Fruit fly (Drosophila melanogaster) whole organism, embryonic: ENCODE data around the gene RpS3.

Source experiments
- ATbp ChIP-seq: fragments of 200-800 bp; sonication (Bioruptor generic); optimal IDR thresholded peaks from 2 replicates; lab custom pipeline; 2017; ENCODE audit warnings: missing biosample characterization, mild to moderate bottlenecking, missing genetic modification characterization, missing genetic modification reagents
- Abd-B ChIP-seq: fragments of 200-800 bp; sonication (Bioruptor generic); optimal IDR thresholded peaks from 2 replicates; lab custom pipeline; 2018; ENCODE audit warnings: missing biosample characterization, mild to moderate bottlenecking, missing genetic modification characterization, moderate library complexity
- Adf1 ChIP-seq: fragments of 200-800 bp; sonication (Bioruptor generic); IDR thresholded peaks from 2 replicates; pipeline ENCODE4 v1.3.6; 2022; ENCODE audit warnings: missing biosample characterization, missing genetic modification characterization
- Asciz ChIP-seq: fragments of 200-800 bp; sonication (Bioruptor generic); optimal IDR thresholded peaks from 2 replicates; lab custom pipeline; 2017; ENCODE audit warnings: missing biosample characterization, mild to moderate bottlenecking, missing genetic modification characterization, missing genetic modification reagents
- Awh ChIP-seq: fragments of 200-800 bp; sonication (Bioruptor generic); IDR thresholded peaks from 2 replicates; pipeline ENCODE4, ENCODE4 v1.3.6; 2022; ENCODE audit warnings: missing biosample characterization, missing genetic modification characterization
- BtbVII ChIP-seq: fragments of 200-800 bp; sonication (Bioruptor generic); optimal IDR thresholded peaks from 3 replicates; lab custom pipeline; 2017; ENCODE audit warnings: missing biosample characterization, mild to moderate bottlenecking, missing genetic modification characterization
- C15 ChIP-seq: fragments of 200-800 bp; sonication (Bioruptor generic); IDR thresholded peaks from 3 replicates; pipeline ENCODE4 v1.3.6; 2022; ENCODE audit warnings: missing biosample characterization, missing genetic modification characterization
- CG10431 ChIP-seq: fragments of 200-800 bp; sonication (Bioruptor generic); optimal IDR thresholded peaks from 3 replicates; lab custom pipeline; 2018; ENCODE audit warnings: missing biosample characterization, mild to moderate bottlenecking, missing genetic modification characterization
- CG11504 ChIP-seq: fragments of 200-800 bp; sonication (Bioruptor generic); optimal IDR thresholded peaks from 3 replicates; lab custom pipeline; 2019; ENCODE audit warnings: missing biosample characterization, mild to moderate bottlenecking, missing genetic modification characterization, moderate library complexity
- CG12942 ChIP-seq: fragments of 200-800 bp; sonication (Bioruptor generic); optimal IDR thresholded peaks from 3 replicates; lab custom pipeline; 2016; ENCODE audit warnings: missing biosample characterization, missing genetic modification characterization
- CG14014 ChIP-seq: fragments of 200-800 bp; sonication (Bioruptor generic); IDR thresholded peaks from 2 replicates; pipeline ENCODE4 v1.3.6; 2022; ENCODE audit warnings: missing biosample characterization, missing genetic modification characterization
- CG14050 ChIP-seq: fragments of 200-800 bp; sonication (Bioruptor generic); IDR thresholded peaks from 3 replicates; pipeline ENCODE4 v1.3.6; 2022; ENCODE audit warnings: missing biosample characterization, missing genetic modification characterization
- CG14667 ChIP-seq: fragments of 200-800 bp; sonication (Bioruptor generic); IDR thresholded peaks from 2 replicates; pipeline ENCODE4 v1.3.6; 2022; ENCODE audit warnings: missing biosample characterization, missing genetic modification characterization
- CG15011 ChIP-seq: fragments of 200-800 bp; sonication (Bioruptor generic); optimal IDR thresholded peaks from 3 replicates; lab custom pipeline; 2018; ENCODE audit warnings: missing biosample characterization, mild to moderate bottlenecking, missing genetic modification characterization
- CG17912 ChIP-seq: fragments of 200-800 bp; sonication (Bioruptor generic); optimal IDR thresholded peaks from 2 replicates; lab custom pipeline; 2018; ENCODE audit warnings: missing biosample characterization, mild to moderate bottlenecking, missing genetic modification characterization
- CG1832 ChIP-seq: fragments of 200-800 bp; sonication (Bioruptor generic); optimal IDR thresholded peaks from 2 replicates; lab custom pipeline; 2017; ENCODE audit warnings: missing biosample characterization, mild to moderate bottlenecking, missing genetic modification characterization, inconsistent platforms
- CG18476 ChIP-seq: fragments of 200-800 bp; sonication (Bioruptor generic); optimal IDR thresholded peaks from 2 replicates; lab custom pipeline; 2016; ENCODE audit warnings: missing biosample characterization, mild to moderate bottlenecking, missing genetic modification characterization
- CG2199 ChIP-seq: fragments of 200-800 bp; sonication (Bioruptor generic); IDR thresholded peaks from 3 replicates; pipeline ENCODE4 v1.3.6; 2022; ENCODE audit warnings: missing biosample characterization, missing genetic modification characterization
- CG3065 ChIP-seq: fragments of 200-800 bp; sonication (Bioruptor generic); optimal IDR thresholded peaks from 2 replicates; lab custom pipeline; 2016; ENCODE audit warnings: missing biosample characterization, missing genetic modification characterization
- CG31224 ChIP-seq: fragments of 200-800 bp; sonication (Bioruptor generic); IDR thresholded peaks from 2 replicates; pipeline ENCODE4 v1.3.6; 2022; ENCODE audit warnings: missing biosample characterization, missing genetic modification characterization
- CG42726 ChIP-seq: fragments of 200-800 bp; sonication (Bioruptor generic); IDR thresholded peaks from 2 replicates; pipeline ENCODE4 v1.3.6; 2022; ENCODE audit warnings: missing biosample characterization, missing genetic modification characterization; ENCODE audit not compliant: partially characterized antibody
- CG4328 ChIP-seq: fragments of 200-800 bp; sonication (Bioruptor generic); optimal IDR thresholded peaks from 3 replicates; lab custom pipeline; 2017; ENCODE audit warnings: missing biosample characterization, missing genetic modification reagents, missing genetic modification characterization
- CG6272 ChIP-seq: fragments of 200-800 bp; sonication (Bioruptor generic); IDR thresholded peaks from 2 replicates; pipeline ENCODE4 v1.3.6; 2022; ENCODE audit warnings: missing biosample characterization, missing genetic modification characterization
- CG6813 ChIP-seq: fragments of 200-800 bp; sonication (Bioruptor generic); optimal IDR thresholded peaks from 2 replicates; lab custom pipeline; 2017; ENCODE audit warnings: missing biosample characterization, missing genetic modification characterization, mild to moderate bottlenecking, moderate library complexity, missing genetic modification reagents
- CG7963 ChIP-seq: fragments of 200-800 bp; sonication (Bioruptor generic); IDR thresholded peaks from 3 replicates; pipeline ENCODE4 v1.3.6; 2022; ENCODE audit warnings: missing biosample characterization, missing genetic modification characterization; ENCODE audit not compliant: partially characterized antibody
- CG8944 ChIP-seq: fragments of 200-800 bp; sonication (Bioruptor generic); optimal IDR thresholded peaks from 3 replicates; lab custom pipeline; 2016; ENCODE audit warnings: missing biosample characterization, missing genetic modification characterization
- CG9797 ChIP-seq: fragments of 200-800 bp; sonication (Bioruptor generic); optimal IDR thresholded peaks from 3 replicates; lab custom pipeline; 2018; ENCODE audit warnings: missing biosample characterization, mild to moderate bottlenecking, missing genetic modification characterization
- CoRest ChIP-seq: fragments of 200-800 bp; sonication (Bioruptor generic); optimal IDR thresholded peaks from 3 replicates; lab custom pipeline; 2018; ENCODE audit warnings: missing biosample characterization, mild to moderate bottlenecking, missing genetic modification characterization, moderate library complexity
- D19B ChIP-seq: fragments of 200-800 bp; sonication (Bioruptor generic); optimal IDR thresholded peaks from 2 replicates; lab custom pipeline; 2017; ENCODE audit warnings: missing biosample characterization, mild to moderate bottlenecking, missing genetic modification characterization
- Rx ChIP-seq: fragments of 200-800 bp; sonication (Bioruptor generic); IDR thresholded peaks from 2 replicates; pipeline ENCODE4 v1.3.6; 2022; ENCODE audit warnings: missing biosample characterization, missing genetic modification characterization
- Scr ChIP-seq: fragments of 200-800 bp; sonication (Bioruptor generic); IDR thresholded peaks from 2 replicates; pipeline ENCODE4 v1.3.6; 2022; ENCODE audit warnings: missing biosample characterization, missing genetic modification characterization; ENCODE audit not compliant: partially characterized antibody
- Taf1 ChIP-seq: fragments of 200-800 bp; sonication (Bioruptor generic); IDR thresholded peaks from 2 replicates; pipeline ENCODE4 v1.3.6; 2022; ENCODE audit warnings: missing biosample characterization, missing genetic modification characterization
- dpn ChIP-seq, 2 experiments: fragments of 200-800 bp; sonication (Bioruptor generic); optimal IDR thresholded peaks; 3 replicates each; lab custom pipeline; 2016; ENCODE audit warnings: missing biosample characterization in 2 of 2, missing genetic modification characterization in 2 of 2
- exex ChIP-seq: fragments of 200-800 bp; sonication (Bioruptor generic); optimal IDR thresholded peaks from 4 replicates; lab custom pipeline; 2018; ENCODE audit warnings: missing biosample characterization, mild to moderate bottlenecking, missing genetic modification characterization, moderate library complexity
- kay ChIP-seq: fragments of 200-800 bp; sonication (Bioruptor generic); optimal IDR thresholded peaks from 2 replicates; lab custom pipeline; 2016; ENCODE audit warnings: missing biosample characterization, missing genetic modification characterization
- kni ChIP-seq: fragments of 200-800 bp; sonication (Bioruptor generic); optimal IDR thresholded peaks from 3 replicates; lab custom pipeline; 2017; ENCODE audit warnings: mild to moderate bottlenecking, missing biosample characterization, missing genetic modification reagents, missing genetic modification characterization
- lola ChIP-seq, 3 experiments: fragments of >200 bp in 2 of 3; fragments of 200-800 bp in 1 of 3; sonication (Bioruptor generic) in 1 of 3; optimal IDR thresholded peaks; 2 replicates each; lab custom pipeline; 2017 to 2019; ENCODE audit warnings: missing biosample characterization in 3 of 3, missing genetic modification characterization in 3 of 3, mild to moderate bottlenecking in 1 of 3, moderate library complexity in 1 of 3
- luna ChIP-seq: fragments of 200-800 bp; sonication (Bioruptor generic); optimal IDR thresholded peaks from 2 replicates; lab custom pipeline; 2016; ENCODE audit warnings: missing biosample characterization, missing genetic modification characterization
- onecut ChIP-seq: fragments of 200-800 bp; sonication (Bioruptor generic); IDR thresholded peaks from 2 replicates; pipeline ENCODE4 v1.3.6; 2022; ENCODE audit warnings: missing biosample characterization, missing genetic modification characterization
- pfk ChIP-seq: fragments of 200-800 bp; sonication (Bioruptor generic); optimal IDR thresholded peaks from 2 replicates; lab custom pipeline; 2018; ENCODE audit warnings: missing biosample characterization, mild to moderate bottlenecking, missing genetic modification characterization, moderate library complexity
- phol ChIP-seq: fragments of 200-800 bp; sonication (Bioruptor generic); optimal IDR thresholded peaks from 3 replicates; lab custom pipeline; 2018; ENCODE audit warnings: missing biosample characterization, mild to moderate bottlenecking, missing genetic modification characterization, moderate library complexity
- sd ChIP-seq: fragments of 200-800 bp; sonication (Bioruptor generic); optimal IDR thresholded peaks from 3 replicates; lab custom pipeline; 2018; ENCODE audit warnings: missing biosample characterization, mild to moderate bottlenecking, missing genetic modification characterization, moderate library complexity
- sim ChIP-seq: fragments of 200-800 bp; sonication (Bioruptor generic); IDR thresholded peaks from 2 replicates; pipeline ENCODE4 v1.3.6; 2022; ENCODE audit warnings: missing biosample characterization, missing genetic modification characterization
- sna ChIP-seq: fragments of 200-800 bp; sonication (Bioruptor generic); IDR thresholded peaks from 2 replicates; pipeline ENCODE4 v1.3.6; 2022; ENCODE audit warnings: missing biosample characterization, missing genetic modification characterization; ENCODE audit not compliant: partially characterized antibody
- sqz ChIP-seq: fragments of 200-800 bp; sonication (Bioruptor generic); optimal IDR thresholded peaks from 3 replicates; lab custom pipeline; 2018; ENCODE audit warnings: missing biosample characterization, mild to moderate bottlenecking, missing genetic modification characterization
- tap ChIP-seq: fragments of 200-800 bp; optimal IDR thresholded peaks from 3 replicates; lab custom pipeline; 2019; ENCODE audit warnings: missing biosample characterization, mild to moderate bottlenecking, missing genetic modification characterization, moderate library complexity
- tin ChIP-seq: fragments of 200-800 bp; sonication (Bioruptor generic); optimal IDR thresholded peaks from 3 replicates; lab custom pipeline; 2016; ENCODE audit warnings: missing biosample characterization, missing genetic modification characterization
- wdn ChIP-seq: fragments of 200-800 bp; sonication (Bioruptor generic); IDR thresholded peaks from 2 replicates; pipeline ENCODE4 v1.3.6; 2022; ENCODE audit warnings: missing biosample characterization, missing genetic modification characterization
- zen ChIP-seq: fragments of 200-800 bp; sonication (Bioruptor generic); optimal IDR thresholded peaks from 3 replicates; lab custom pipeline; 2018; ENCODE audit warnings: missing biosample characterization, mild to moderate bottlenecking, missing genetic modification characterization, moderate library complexity

RpS3 gene

DNA sequence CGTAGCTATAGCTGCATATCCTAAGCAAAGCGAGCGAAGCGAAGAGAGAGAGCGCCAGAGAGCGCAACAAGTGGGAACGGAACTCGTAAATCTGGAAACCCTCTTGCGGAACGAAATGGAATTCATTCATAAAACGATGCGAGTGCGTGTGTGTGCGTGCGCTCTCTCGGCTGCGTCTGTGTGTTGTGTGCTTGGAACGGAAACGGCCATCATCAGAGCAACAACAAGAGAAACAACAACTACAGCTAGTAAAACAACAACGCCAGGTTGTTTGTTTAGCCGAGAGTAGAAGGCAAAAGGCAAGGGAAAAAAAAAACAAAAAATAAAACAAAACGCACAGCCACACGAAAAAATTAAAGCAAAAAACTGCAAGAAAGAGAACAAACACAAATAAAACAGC, 44.3 kb upstream of the RpS3 start (continued):
- TF ChIP-seq CG10431 (GFP tag; lab: Kevin White, UChicago), result peak; percentile 67
- peak; percentile 20 for TF ChIP-seq tap (tag; lab: Kevin White, UChicago)
- TF ChIP-seq CG18476 (GFP tag; lab: Kevin White, UChicago), result no peak
- TF ChIP-seq CG14014, result peak; percentile 52; the same call in 1 of the 2 replicates
- TF ChIP-seq wdn (GFP tag; lab: Robert Waterston, UW), result peak; percentile 45; the same call in 1 of the 2 replicates
- TF ChIP-seq CG6813 (GFP tag; lab: Kevin White, UChicago), result peak; percentile 70
- TF ChIP-seq sd, result peak; percentile 1
- no peak for TF ChIP-seq tin (GFP tag; lab: Kevin White, UChicago)
- TF ChIP-seq sim (GFP tag; lab: Robert Waterston, UW), result no peak
- no peak; the same call in 1 of the 2 replicates for TF ChIP-seq Awh (GFP tag; lab: Robert Waterston, UW)
- TF ChIP-seq phol, result peak; percentile 42
- no peak for TF ChIP-seq CG7963 (GFP tag; lab: Robert Waterston, UW)
- TF ChIP-seq CG11504, result peak; percentile 16
- peak; percentile 70 for TF ChIP-seq sqz
- TF ChIP-seq C15 (GFP tag; lab: Robert Waterston, UW), result no peak
- TF ChIP-seq CG15011 (GFP tag; lab: Kevin White, UChicago), result peak; percentile 18
- peak; percentile 86 for TF ChIP-seq CG17912 (GFP tag; lab: Kevin White, UChicago)
- TF ChIP-seq CG4328 (GFP tag; lab: Kevin White, UChicago), result peak; percentile 56
- TF ChIP-seq, all 482 proteins: peak for 191

DNA sequence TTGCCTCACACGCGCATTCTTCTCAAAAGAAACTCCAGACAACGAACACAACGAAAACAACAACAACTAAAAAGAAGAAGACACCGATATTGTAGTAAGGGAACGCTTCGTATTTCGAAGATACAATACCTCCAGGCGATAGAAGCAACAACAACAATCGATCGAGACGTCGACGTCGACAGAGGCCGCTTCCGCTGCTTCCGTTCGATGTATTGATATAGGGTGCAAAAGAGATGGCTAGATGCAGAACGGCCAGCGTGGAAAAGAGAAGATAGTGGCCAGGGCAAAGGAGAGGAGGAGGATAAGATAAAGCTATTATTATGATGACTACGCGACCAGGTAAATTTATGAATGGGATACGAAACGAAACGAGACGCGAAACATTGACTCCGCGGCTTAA, 43.4 kb upstream of the RpS3 start:
- TF ChIP-seq ATbp (GFP tag; lab: Kevin White, UChicago) (no peak), CG6272 (GFP tag; lab: Robert Waterston, UW) (no peak), zen (tag; lab: Kevin White, UChicago) (peak; percentile 49), kay (GFP tag; lab: Kevin White, UChicago) (no peak), CoRest (tag; lab: Kevin White, UChicago) (no peak), CG14667 (GFP tag; lab: Robert Waterston, UW) (no peak), Taf1 (GFP tag; lab: Robert Waterston, UW) (no peak), CG14050 (GFP tag; lab: Robert Waterston, UW) (no peak), luna (no peak), CG1832 (GFP tag; lab: Kevin White, UChicago) (peak; percentile 71), CG42726 (GFP tag; lab: Robert Waterston, UW) (no peak), CG9797 (GFP tag; lab: Kevin White, UChicago) (no peak), CG8944 (GFP tag; lab: Kevin White, UChicago) (no peak), CG31224 (no peak), Rx (GFP tag; lab: Robert Waterston, UW) (no peak), exex (peak; percentile 44), Abd-B (GFP tag; lab: Kevin White, UChicago) (no peak), CG12942 (GFP tag; lab: Kevin White, UChicago) (no peak), Scr (GFP tag; lab: Robert Waterston, UW) (no peak), D19B (no peak), onecut (GFP tag; lab: Robert Waterston, UW) (no peak), pfk (GFP tag; lab: Kevin White, UChicago) (peak; percentile 90), CG2199 (GFP tag; lab: Robert Waterston, UW) (0 out of 3 replicates have a peak, but pooled peaks have one; percentile 19), Adf1 (GFP tag; lab: Robert Waterston, UW) (peak; percentile 88), sna (no peak), BtbVII (GFP tag; lab: Kevin White, UChicago) (no peak), CG3065 (GFP tag; lab: Kevin White, UChicago) (no peak), Asciz (GFP tag; lab: Kevin White, UChicago) (no peak), dpn (GFP tag; optimal IDR thresholded peaks at IDR 0.05; lab: Kevin White, UChicago) (no peak), kni (peak; percentile 33), lola (GFP tag; optimal IDR thresholded peaks at IDR 0.05; lab: Kevin White, UChicago) (no peak)
